Worm (Caenorhabditis elegans) whole organism, L1 larva: ENCODE measurements around the gene C47E8.1.

ENCODE experiments used
- alr-1 ChIP-seq: fragments of 200-800 bp; sonication (Bioruptor generic); optimal IDR thresholded peaks from 2 replicates; lab custom pipeline; 2018; ENCODE audit warnings: borderline replicate concordance, mild to moderate bottlenecking, missing genetic modification characterization, missing compliant biosample characterization
- ceh-90 ChIP-seq: sonication (generic microtip); optimal IDR thresholded peaks from 2 replicates; lab custom pipeline; 2016; ENCODE audit warnings: missing genetic modification characterization, missing compliant biosample characterization
- nhr-11 ChIP-seq: fragments of 150-350 bp; optimal IDR thresholded peaks from 2 replicates; lab custom pipeline; 2014; ENCODE audit warnings: missing biosample characterization, missing genetic modification characterization
- nhr-12 ChIP-seq: sonication (generic microtip); optimal IDR thresholded peaks from 2 replicates; lab custom pipeline; 2017; ENCODE audit warnings: missing biosample characterization, missing genetic modification characterization
- skn-1 ChIP-seq: fragments of 150-350 bp; optimal IDR thresholded peaks from 2 replicates; lab custom pipeline; 2014; ENCODE audit warnings: missing biosample characterization, missing genetic modification characterization
- unc-62 ChIP-seq: fragments of 150-350 bp; optimal IDR thresholded peaks from 2 replicates; lab custom pipeline; 2014; ENCODE audit warnings: missing biosample characterization, missing genetic modification reagents, missing genetic modification characterization
- unc-86 ChIP-seq: sonication (generic microtip); optimal IDR thresholded peaks from 2 replicates; lab custom pipeline; 2016; ENCODE audit warnings: missing genetic modification characterization, missing compliant biosample characterization
- ztf-11 ChIP-seq, 2 experiments: sonication (generic microtip); optimal IDR thresholded peaks; 2 replicates each; lab custom pipeline; 2016 to 2017; ENCODE audit warnings: missing genetic modification characterization in 2 of 2, missing biosample characterization in 1 of 2, missing compliant biosample characterization in 1 of 2

DNA sequence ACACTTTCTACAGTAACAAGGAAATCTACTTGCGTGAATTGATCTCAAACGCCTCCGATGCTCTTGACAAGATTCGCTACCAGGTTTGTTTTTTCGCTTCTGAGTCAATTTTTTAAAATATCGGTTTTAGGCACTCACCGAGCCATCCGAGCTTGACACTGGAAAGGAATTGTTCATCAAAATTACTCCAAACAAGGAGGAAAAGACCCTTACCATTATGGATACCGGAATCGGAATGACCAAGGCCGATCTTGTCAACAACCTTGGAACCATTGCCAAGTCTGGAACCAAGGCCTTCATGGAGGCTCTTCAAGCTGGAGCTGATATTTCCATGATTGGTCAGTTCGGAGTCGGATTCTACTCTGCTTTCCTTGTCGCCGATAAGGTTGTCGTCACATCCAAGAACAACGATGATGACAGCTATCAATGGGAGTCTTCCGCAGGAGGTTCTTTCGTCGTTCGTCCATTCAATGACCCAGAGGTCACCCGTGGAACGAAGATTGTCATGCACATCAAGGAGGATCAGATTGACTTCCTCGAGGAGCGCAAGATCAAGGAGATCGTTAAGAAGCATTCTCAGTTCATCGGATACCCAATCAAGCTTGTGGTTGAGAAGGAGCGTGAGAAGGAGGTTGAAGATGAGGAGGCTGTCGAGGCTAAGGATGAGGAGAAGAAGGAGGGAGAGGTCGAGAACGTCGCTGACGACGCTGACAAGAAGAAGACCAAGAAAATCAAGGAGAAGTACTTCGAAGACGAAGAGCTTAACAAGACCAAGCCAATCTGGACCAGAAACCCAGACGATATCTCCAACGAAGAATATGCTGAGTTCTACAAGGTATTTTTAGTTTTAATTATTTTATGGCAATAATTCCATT is 20.6 kb downstream of the C47E8.1 start:
- TF ChIP-seq unc-86 (tag; lab: Kevin White, UChicago) (no peak), ceh-90 (tag; lab: Kevin White, UChicago) (no peak), skn-1 (tag; lab: Kevin White, UChicago) (peak; percentile 20), nhr-11 (tag; lab: Kevin White, UChicago) (no peak), ztf-11 (tag; optimal IDR thresholded peaks at IDR 0.05; lab: Kevin White, UChicago) (peak in 1 of 2 experiments; percentile 18), unc-62 (no peak), alr-1 (tag; lab: Kevin White, UChicago) (peak; percentile 100), nhr-12 (no peak)
